Fruit fly (Drosophila melanogaster): ENCODE results near the gene dbe.

dbe gene

DNA sequence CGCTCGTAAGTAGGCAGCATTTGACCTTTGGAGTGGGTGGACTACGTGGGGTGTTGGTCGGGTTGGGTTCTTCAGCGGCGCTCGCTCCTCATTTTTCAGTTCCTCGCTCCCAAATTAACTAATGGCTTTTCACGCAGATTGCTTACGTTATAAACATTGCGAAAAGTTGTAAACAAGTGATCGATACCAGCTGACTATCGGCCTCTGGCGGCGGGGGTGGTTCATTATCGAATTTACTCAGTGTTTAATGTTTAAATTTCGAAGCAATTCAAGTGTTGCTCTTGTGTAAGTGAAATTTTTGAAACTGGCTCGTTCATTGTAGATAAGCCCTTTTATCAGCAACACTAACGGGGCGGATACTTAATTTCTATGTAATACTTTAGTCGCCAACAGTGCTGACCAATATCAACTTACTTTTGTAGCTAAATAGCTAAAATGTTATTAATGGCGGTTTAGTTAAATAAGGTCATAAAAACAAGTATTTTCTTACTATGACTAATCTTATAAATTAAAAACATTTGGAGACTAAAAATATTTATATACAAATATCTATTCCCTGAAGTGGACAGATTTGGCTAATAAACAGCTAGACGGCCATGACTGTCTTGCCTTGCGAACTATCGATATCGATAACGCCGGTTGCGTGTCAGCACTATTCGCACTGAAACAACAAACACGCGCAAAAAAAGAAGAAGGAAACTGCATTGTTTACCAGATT, 50.2 kb downstream of the dbe start, which contains the start of the genes PGAP2 and Clp:
PGAP2 (minus strand) TSS at position 194 of the 718 bp plus-strand sequence.
Clp (plus strand) TSS at position 650 of the 718 bp plus-strand sequence.
- TF ChIP-seq achi (GFP tag; optimal IDR thresholded peaks at IDR 0.05) (no peak), CG4318 (GFP tag; optimal IDR thresholded peaks at IDR 0.05) (no peak), CG6276 (GFP tag; optimal IDR thresholded peaks at IDR 0.05) (no peak), CG10669 (GFP tag; optimal IDR thresholded peaks at IDR 0.05) (peak; percentile 57), Blimp-1 (GFP tag; optimal IDR thresholded peaks at IDR 0.05) (peak; percentile 3), Sox15 (GFP tag; optimal IDR thresholded peaks at IDR 0.05) (peak; percentile 57), Hr4 (GFP tag; optimal IDR thresholded peaks at IDR 0.05) (no peak), dac (GFP tag; optimal IDR thresholded peaks at IDR 0.05) (no peak), pdm3 (GFP tag; optimal IDR thresholded peaks at IDR 0.05) (no peak), Lpt (GFP tag; optimal IDR thresholded peaks at IDR 0.05) (peak; percentile 13), Eip75B (GFP tag; optimal IDR thresholded peaks at IDR 0.05) (no peak), CG11762 (GFP tag; optimal IDR thresholded peaks at IDR 0.05; ENCODE audit: insufficient read depth) (peak; percentile 45), Gug (GFP tag; IDR thresholded peaks at IDR 0.05) (peak; percentile 50), CG34406 (GFP tag; optimal IDR thresholded peaks at IDR 0.05) (peak; percentile 38), CG6163 (GFP tag; IDR thresholded peaks at IDR 0.05) (peak; percentile 69), CG9139 (GFP tag; optimal IDR thresholded peaks at IDR 0.05) (no peak), CG6808 (GFP tag; optimal IDR thresholded peaks at IDR 0.05) (peak; percentile 2), CG11294 (GFP tag; IDR thresholded peaks at IDR 0.05) (no peak; the same call in 1 of the 2 replicates), spab (GFP tag; optimal IDR thresholded peaks at IDR 0.05) (peak; percentile 12), topi (GFP tag; optimal IDR thresholded peaks at IDR 0.05) (no peak), lz (GFP tag; optimal IDR thresholded peaks at IDR 0.05) (peak; percentile 76), Hr39 (GFP tag; optimal IDR thresholded peaks at IDR 0.05) (peak; percentile 64), vri (GFP tag; optimal IDR thresholded peaks at IDR 0.05) (no peak), Met (GFP tag; optimal IDR thresholded peaks at IDR 0.05) (no peak), CG10631 (GFP tag; optimal IDR thresholded peaks at IDR 0.05) (no peak), cyc (GFP tag; optimal IDR thresholded peaks at IDR 0.05) (peak; percentile 64), CG1621 (tag; optimal IDR thresholded peaks at IDR 0.05) (no peak), CG6854 (GFP tag; optimal IDR thresholded peaks at IDR 0.05) (peak; percentile 1), Sox14 (GFP tag; optimal IDR thresholded peaks at IDR 0.05) (peak; percentile 64), CG8119 (GFP tag; IDR thresholded peaks at IDR 0.05) (peak; percentile 46; the same call in 2 of the 3 replicates), CG6792 (GFP tag; optimal IDR thresholded peaks at IDR 0.05) (peak; percentile 50), Eip78C (GFP tag) (peak; percentile 90), fd59A (GFP tag; optimal IDR thresholded peaks at IDR 0.05) (peak; percentile 51), CG7368 (GFP tag; optimal IDR thresholded peaks at IDR 0.05) (peak; percentile 46), Eip93F (GFP tag; optimal IDR thresholded peaks at IDR 0.05) (peak; percentile 63), Smox (GFP tag; optimal IDR thresholded peaks at IDR 0.05) (no peak), ss (GFP tag; optimal IDR thresholded peaks at IDR 0.05) (peak in 1 of 2 experiments; percentile 48), net (GFP tag; optimal IDR thresholded peaks at IDR 0.05) (no peak), esn (GFP tag; optimal IDR thresholded peaks at IDR 0.05) (peak; percentile 80), CG8632 (GFP tag; optimal IDR thresholded peaks at IDR 0.05) (peak; percentile 41), CG8319 (GFP tag; optimal IDR thresholded peaks at IDR 0.05) (no peak), fd85E (GFP tag; optimal IDR thresholded peaks at IDR 0.05) (no peak), CG16779 (tag; optimal IDR thresholded peaks at IDR 0.05) (no peak), CG3919 (GFP tag; optimal IDR thresholded peaks at IDR 0.05) (peak; percentile 44), Hr38 (GFP tag; optimal IDR thresholded peaks at IDR 0.05) (no peak), CG15336 (GFP tag; IDR thresholded peaks at IDR 0.05) (peak; percentile 43; the same call in 1 of the 2 replicates), OdsH (GFP tag; optimal IDR thresholded peaks at IDR 0.05) (no peak), salr (GFP tag; optimal IDR thresholded peaks at IDR 0.05) (peak in 1 of 2 experiments; percentile 14), Sox102F (GFP tag; optimal IDR thresholded peaks at IDR 0.05) (no peak), fkh (GFP tag; optimal IDR thresholded peaks at IDR 0.05) (peak; percentile 84), dsx (GFP tag; optimal IDR thresholded peaks at IDR 0.05; ENCODE audit: poor library complexity, severe bottlenecking) (no peak)
